Worm (Caenorhabditis elegans) whole organism, late embryonic: ENCODE measurements around the gene idpp-6.

Experiments
- F13H6.1 ChIP-seq: sonication (generic microtip); optimal IDR thresholded peaks from 2 replicates; lab custom pipeline; 2016; ENCODE audit warnings: missing genetic modification characterization, missing compliant biosample characterization
- K09A11.1 ChIP-seq: sonication (generic microtip); optimal IDR thresholded peaks from 2 replicates; lab custom pipeline; 2017; ENCODE audit warnings: antibody characterized with exemption, mild to moderate bottlenecking, missing genetic modification characterization, missing compliant biosample characterization; ENCODE audit not compliant: insufficient read depth
- T23F11.4 ChIP-seq: fragments of 200-800 bp; sonication (Bioruptor generic); optimal IDR thresholded peaks from 2 replicates; lab custom pipeline; 2018; ENCODE audit warnings: mild to moderate bottlenecking, missing genetic modification characterization, missing compliant biosample characterization
- ahr-1 ChIP-seq: sonication (generic microtip); optimal IDR thresholded peaks from 2 replicates; lab custom pipeline; 2016; ENCODE audit warnings: missing genetic modification characterization, missing compliant biosample characterization
- ama-1 ChIP-seq: fragments of 150-350 bp; optimal IDR thresholded peaks from 2 replicates; lab custom pipeline; 2014
- ceh-18 ChIP-seq: sonication (generic microtip); optimal IDR thresholded peaks from 2 replicates; lab custom pipeline; 2016; ENCODE audit warnings: missing genetic modification characterization, missing compliant biosample characterization
- ceh-19 ChIP-seq: fragments of 200-800 bp; sonication (Bioruptor generic); optimal IDR thresholded peaks from 2 replicates; lab custom pipeline; 2018; ENCODE audit warnings: mild to moderate bottlenecking, missing genetic modification characterization, missing compliant biosample characterization
- ceh-2 ChIP-seq: sonication (generic microtip); optimal IDR thresholded peaks from 2 replicates; lab custom pipeline; 2016; ENCODE audit warnings: missing genotype, missing genetic modification characterization, missing compliant biosample characterization
- ceh-30 ChIP-seq: fragments of 150-350 bp; optimal IDR thresholded peaks from 2 replicates; lab custom pipeline; 2014; ENCODE audit warnings: missing biosample characterization, missing genetic modification characterization
- ceh-31 ChIP-seq: sonication (generic microtip); optimal IDR thresholded peaks from 2 replicates; lab custom pipeline; 2016; ENCODE audit warnings: missing genetic modification characterization, missing compliant biosample characterization
- ceh-34 ChIP-seq: sonication (generic microtip); optimal IDR thresholded peaks from 2 replicates; lab custom pipeline; 2016; ENCODE audit warnings: mild to moderate bottlenecking, missing genetic modification characterization, missing compliant biosample characterization
- ceh-45 ChIP-seq: fragments of 200-800 bp; sonication (Bioruptor generic); IDR thresholded peaks from 2 replicates; pipeline ENCODE4 v1.3.6; 2022; ENCODE audit warnings: missing genetic modification reagents, missing genetic modification characterization, missing compliant biosample characterization
- ceh-48 ChIP-seq: sonication (generic microtip); optimal IDR thresholded peaks from 2 replicates; lab custom pipeline; 2016; ENCODE audit warnings: missing genetic modification characterization, inconsistent platforms, missing compliant biosample characterization
- che-1 ChIP-seq: sonication (generic microtip); optimal IDR thresholded peaks from 2 replicates; lab custom pipeline; 2016; ENCODE audit warnings: mild to moderate bottlenecking, missing genetic modification characterization, missing compliant biosample characterization
- dmd-4 ChIP-seq: sonication (generic microtip); optimal IDR thresholded peaks from 2 replicates; lab custom pipeline; 2016; ENCODE audit warnings: borderline replicate concordance, missing genetic modification characterization, missing compliant biosample characterization
- dve-1 ChIP-seq: sonication (generic microtip); optimal IDR thresholded peaks from 2 replicates; lab custom pipeline; 2017; ENCODE audit warnings: antibody characterized with exemption, mild to moderate bottlenecking, missing genetic modification characterization, missing compliant biosample characterization
- elt-2 ChIP-seq: sonication (generic microtip); optimal IDR thresholded peaks from 2 replicates; lab custom pipeline; 2016; ENCODE audit warnings: missing genetic modification reagents, missing genetic modification characterization, missing compliant biosample characterization
- elt-4 ChIP-seq: sonication (generic microtip); optimal IDR thresholded peaks from 2 replicates; lab custom pipeline; 2016; ENCODE audit warnings: missing genetic modification characterization, missing compliant biosample characterization
- fax-1 ChIP-seq: sonication (generic microtip); optimal IDR thresholded peaks from 2 replicates; lab custom pipeline; 2016; ENCODE audit warnings: missing genotype, missing genetic modification characterization, missing compliant biosample characterization
- fkh-10 ChIP-seq: fragments of 150-350 bp; optimal IDR thresholded peaks from 2 replicates; lab custom pipeline; 2014; ENCODE audit warnings: missing biosample characterization, missing genetic modification reagents, missing genetic modification characterization
- fkh-6 ChIP-seq: sonication (generic microtip); optimal IDR thresholded peaks from 2 replicates; lab custom pipeline; 2016; ENCODE audit warnings: missing genetic modification characterization, missing compliant biosample characterization
- gmeb-2 ChIP-seq: sonication (generic microtip); optimal IDR thresholded peaks from 2 replicates; lab custom pipeline; 2016; ENCODE audit warnings: missing genetic modification characterization, inconsistent platforms, missing compliant biosample characterization
- hlh-13 ChIP-seq: fragments of 200-800 bp; sonication (Bioruptor generic); optimal IDR thresholded peaks from 2 replicates; lab custom pipeline; 2018; ENCODE audit warnings: mild to moderate bottlenecking, missing genetic modification characterization, missing compliant biosample characterization
- hlh-30 ChIP-seq: sonication (generic microtip); optimal IDR thresholded peaks from 2 replicates; lab custom pipeline; 2017; ENCODE audit warnings: antibody characterized with exemption, missing genetic modification characterization, missing compliant biosample characterization; ENCODE audit not compliant: insufficient read depth
- hlh-6 ChIP-seq: sonication (generic microtip); optimal IDR thresholded peaks from 2 replicates; lab custom pipeline; 2016; ENCODE audit warnings: missing genotype, missing genetic modification characterization, missing compliant biosample characterization
- hlh-8 ChIP-seq: sonication (generic microtip); optimal IDR thresholded peaks from 2 replicates; lab custom pipeline; 2016; ENCODE audit warnings: missing genotype, missing genetic modification characterization, missing compliant biosample characterization
- lim-6 ChIP-seq: sonication (generic microtip); optimal IDR thresholded peaks from 2 replicates; lab custom pipeline; 2016; ENCODE audit warnings: missing genetic modification characterization, missing compliant biosample characterization
- lin-11 ChIP-seq: fragments of 200-800 bp; sonication (Bioruptor generic); optimal IDR thresholded peaks from 2 replicates; lab custom pipeline; 2018; ENCODE audit warnings: mild to moderate bottlenecking, missing genetic modification characterization, missing compliant biosample characterization
- nfya-1 ChIP-seq: sonication (generic microtip); optimal IDR thresholded peaks from 2 replicates; lab custom pipeline; 2017; ENCODE audit warnings: missing genetic modification characterization, mild to moderate bottlenecking, missing compliant biosample characterization, antibody characterized with exemption, moderate library complexity
- nhr-11 ChIP-seq: fragments of 150-350 bp; optimal IDR thresholded peaks from 2 replicates; lab custom pipeline; 2014; ENCODE audit warnings: missing biosample characterization, missing genetic modification characterization
- nhr-232 ChIP-seq: sonication (generic microtip); optimal IDR thresholded peaks from 2 replicates; lab custom pipeline; 2016; ENCODE audit warnings: missing genetic modification characterization, missing compliant biosample characterization
- npax-4 ChIP-seq: sonication (generic microtip); optimal IDR thresholded peaks from 2 replicates; lab custom pipeline; 2016; ENCODE audit warnings: missing genetic modification characterization, missing compliant biosample characterization
- pag-3 ChIP-seq: sonication (generic microtip); optimal IDR thresholded peaks from 2 replicates; lab custom pipeline; 2016; ENCODE audit warnings: missing compliant biosample characterization, missing genetic modification characterization, borderline replicate concordance
- pat-9 ChIP-seq: fragments of 200-800 bp; sonication (Bioruptor generic); optimal IDR thresholded peaks from 2 replicates; lab custom pipeline; 2018; ENCODE audit warnings: mild to moderate bottlenecking, missing genetic modification characterization, moderate library complexity, missing compliant biosample characterization
- pax-1 ChIP-seq: fragments of 150-350 bp; optimal IDR thresholded peaks from 2 replicates; lab custom pipeline; 2014; ENCODE audit warnings: missing biosample characterization, missing genetic modification characterization
- pha-2 ChIP-seq: sonication (generic microtip); optimal IDR thresholded peaks from 2 replicates; lab custom pipeline; 2017; ENCODE audit warnings: mild to moderate bottlenecking, missing genetic modification characterization, missing compliant biosample characterization
- pqm-1 ChIP-seq: sonication (generic microtip); optimal IDR thresholded peaks from 2 replicates; lab custom pipeline; 2016; ENCODE audit warnings: missing genetic modification characterization, missing compliant biosample characterization
- pros-1 ChIP-seq: fragments of 150-350 bp; optimal IDR thresholded peaks from 2 replicates; lab custom pipeline; 2014; ENCODE audit warnings: missing biosample characterization, missing genetic modification reagents, missing genetic modification characterization
- ref-2 ChIP-seq: sonication (generic microtip); optimal IDR thresholded peaks from 2 replicates; lab custom pipeline; 2016; ENCODE audit warnings: missing genetic modification characterization, missing compliant biosample characterization
- rnt-1 ChIP-seq: sonication (generic microtip); optimal IDR thresholded peaks from 2 replicates; lab custom pipeline; 2016; ENCODE audit warnings: missing genetic modification characterization, missing compliant biosample characterization
- sdc-2 ChIP-seq: sonication (generic microtip); optimal IDR thresholded peaks from 2 replicates; lab custom pipeline; 2016; ENCODE audit warnings: missing genotype, missing genetic modification characterization, missing compliant biosample characterization
- sox-2 ChIP-seq: fragments of 200-800 bp; sonication (Bioruptor generic); IDR thresholded peaks from 2 replicates; pipeline ENCODE4 v1.3.6; 2022; ENCODE audit warnings: missing genetic modification reagents, missing genetic modification characterization, missing compliant biosample characterization
- sox-4 ChIP-seq: sonication (generic microtip); optimal IDR thresholded peaks from 2 replicates; lab custom pipeline; 2017; ENCODE audit warnings: mild to moderate bottlenecking, missing genetic modification characterization, inconsistent platforms, missing compliant biosample characterization
- syd-9 ChIP-seq: sonication (generic microtip); optimal IDR thresholded peaks from 2 replicates; lab custom pipeline; 2016; ENCODE audit warnings: mild to moderate bottlenecking, missing genetic modification characterization, moderate library complexity, missing compliant biosample characterization
- tbx-2 ChIP-seq: sonication (generic microtip); optimal IDR thresholded peaks from 2 replicates; lab custom pipeline; 2016; ENCODE audit warnings: missing genetic modification characterization, missing compliant biosample characterization
- unc-42 ChIP-seq: sonication (generic microtip); optimal IDR thresholded peaks from 2 replicates; lab custom pipeline; 2016; ENCODE audit warnings: missing genotype, missing genetic modification characterization, missing compliant biosample characterization
- unc-55 ChIP-seq: sonication (generic microtip); optimal IDR thresholded peaks from 2 replicates; lab custom pipeline; 2017; ENCODE audit warnings: missing biosample characterization, missing genetic modification reagents, missing genetic modification characterization
- unc-86 ChIP-seq: sonication (generic microtip); optimal IDR thresholded peaks from 2 replicates; lab custom pipeline; 2016; ENCODE audit warnings: missing genetic modification characterization, missing compliant biosample characterization
- ztf-16 ChIP-seq: sonication (generic microtip); optimal IDR thresholded peaks from 2 replicates; lab custom pipeline; 2017; ENCODE audit warnings: missing genetic modification characterization, missing compliant biosample characterization

The idpp-6 gene

ce11 chrX:6737329-6738008, 45.5 kb upstream of the idpp-6 start:
- TF ChIP-seq dve-1 (peak; percentile 41), fax-1 (tag; lab: Kevin White, UChicago) (no peak), ceh-31 (tag; lab: Kevin White, UChicago) (peak; percentile 70), pha-2 (tag; lab: Kevin White, UChicago) (no peak), elt-4 (tag; lab: Kevin White, UChicago) (no peak), tbx-2 (peak; percentile 73), hlh-6 (no peak), F13H6.1 (tag; lab: Kevin White, UChicago) (peak; percentile 60), ref-2 (tag; lab: Kevin White, UChicago) (peak; percentile 85), lin-11 (tag; lab: Kevin White, UChicago) (no peak), nfya-1 (tag; lab: Kevin White, UChicago) (peak; percentile 55), sox-2 (GFP tag; lab: Robert Waterston, UW) (no peak), pat-9 (no peak), ceh-45 (no peak), sdc-2 (peak; percentile 3), ceh-34 (tag; lab: Kevin White, UChicago) (peak; percentile 65), hlh-13 (GFP tag; lab: Kevin White, UChicago) (no peak), ama-1 (lab: Kevin White, UChicago) (no peak), unc-42 (peak; percentile 69), unc-55 (GFP tag; lab: Kevin White, UChicago) (peak; percentile 90), ahr-1 (no peak), hlh-30 (peak; percentile 74), syd-9 (no peak), pqm-1 (peak; percentile 50), pros-1 (tag; lab: Kevin White, UChicago) (peak; percentile 62), rnt-1 (tag; lab: Kevin White, UChicago) (peak; percentile 92), K09A11.1 (tag; lab: Kevin White, UChicago) (peak; percentile 38), sox-4 (tag; lab: Kevin White, UChicago) (peak; percentile 1), T23F11.4 (GFP tag; lab: Kevin White, UChicago) (peak; percentile 41), ceh-18 (tag; lab: Kevin White, UChicago) (peak; percentile 94), che-1 (tag; lab: Kevin White, UChicago) (no peak), hlh-8 (tag; lab: Kevin White, UChicago) (peak; percentile 57), gmeb-2 (tag; lab: Kevin White, UChicago) (no peak), ceh-30 (tag; lab: Kevin White, UChicago) (peak; percentile 2), ceh-19 (GFP tag; lab: Kevin White, UChicago) (peak; percentile 4), nhr-11 (tag; lab: Kevin White, UChicago) (no peak), elt-2 (tag; lab: Kevin White, UChicago) (peak; percentile 80), ztf-16 (tag; lab: Kevin White, UChicago) (no peak), dmd-4 (tag; lab: Kevin White, UChicago) (no peak)

ce11 chrX:6738535-6738934, 44.4 kb upstream of the idpp-6 start:
- TF ChIP-seq fax-1 (tag; lab: Kevin White, UChicago) (no peak), pag-3 (tag; lab: Kevin White, UChicago) (no peak), fkh-6 (no peak), lim-6 (no peak), ceh-48 (tag; lab: Kevin White, UChicago) (no peak), unc-86 (no peak), fkh-10 (no peak), hlh-8 (tag; lab: Kevin White, UChicago) (no peak), hlh-13 (GFP tag; lab: Kevin White, UChicago) (no peak), ceh-2 (tag; lab: Kevin White, UChicago) (no peak), pax-1 (tag; lab: Kevin White, UChicago) (no peak), ceh-30 (tag; lab: Kevin White, UChicago) (no peak), nhr-232 (no peak), npax-4 (tag; lab: Kevin White, UChicago) (no peak)
